Fruit fly (Drosophila melanogaster): ENCODE data around the gene Arpc4.

Arpc4 gene

dm6 chr2L:6082936-6083627 is 41.9 kb upstream of the Arpc4 start:
- TF ChIP-seq h (GFP tag; optimal IDR thresholded peaks at IDR 0.05): peak; percentile 42
- peak; percentile 30 for TF ChIP-seq Vsx2 (GFP tag; optimal IDR thresholded peaks at IDR 0.05; ENCODE audit: partially characterized antibody)
- peak; percentile 49 for TF ChIP-seq Jra (GFP tag; optimal IDR thresholded peaks at IDR 0.05)
- TF ChIP-seq dmrt93B (GFP tag; optimal IDR thresholded peaks at IDR 0.05): no peak
- TF ChIP-seq CrebA (GFP tag; optimal IDR thresholded peaks at IDR 0.05; ENCODE audit: borderline replicate concordance): peak; percentile 62
- TF ChIP-seq fru (GFP tag; optimal IDR thresholded peaks at IDR 0.05): no peak
- TF ChIP-seq Dif (GFP tag; optimal IDR thresholded peaks at IDR 0.05; ENCODE audit: partially characterized antibody): peak; percentile 52
- TF ChIP-seq Hnf4 (GFP tag; optimal IDR thresholded peaks at IDR 0.05): peak; percentile 15
- TF ChIP-seq Sp1 (GFP tag; optimal IDR thresholded peaks at IDR 0.05): peak; percentile 16
- TF ChIP-seq psq (GFP tag; optimal IDR thresholded peaks at IDR 0.05): peak; percentile 35
- no peak for TF ChIP-seq CG9705 (GFP tag; optimal IDR thresholded peaks at IDR 0.05)
- TF ChIP-seq Rel (GFP tag; optimal IDR thresholded peaks at IDR 0.05): no peak
- TF ChIP-seq Rel (tag; optimal IDR thresholded peaks at IDR 0.05): peak; percentile 52
- no peak for TF ChIP-seq lola (GFP tag; optimal IDR thresholded peaks at IDR 0.05)
- peak; percentile 27 for TF ChIP-seq rgr (GFP tag; optimal IDR thresholded peaks at IDR 0.05)
- peak; percentile 29 for TF ChIP-seq OdsH (GFP tag; optimal IDR thresholded peaks at IDR 0.05)
- TF ChIP-seq Hr83 (GFP tag; optimal IDR thresholded peaks at IDR 0.05; ENCODE audit: poor library complexity, severe bottlenecking): peak; percentile 34
- no peak for TF ChIP-seq Hr78 (GFP tag; optimal IDR thresholded peaks at IDR 0.05)
- TF ChIP-seq N (GFP tag; optimal IDR thresholded peaks at IDR 0.05): no peak
- peak; percentile 2 for TF ChIP-seq brk (GFP tag; optimal IDR thresholded peaks at IDR 0.05)
- peak; percentile 57 for TF ChIP-seq br (GFP tag; optimal IDR thresholded peaks at IDR 0.05)

dm6 chr2L:6084694-6085093 is 40.2 kb upstream of the Arpc4 start:
- TF ChIP-seq dl (GFP tag; optimal IDR thresholded peaks at IDR 0.05; ENCODE audit: insufficient read depth in 1 of 2, partially characterized antibody in 2 of 2) (no peak), Rel (GFP tag; optimal IDR thresholded peaks at IDR 0.05) (no peak), Rel (tag; optimal IDR thresholded peaks at IDR 0.05) (peak; percentile 49), Hr83 (GFP tag; optimal IDR thresholded peaks at IDR 0.05; ENCODE audit: poor library complexity, severe bottlenecking) (peak; percentile 3), woc (GFP tag; optimal IDR thresholded peaks at IDR 0.05) (no peak), OdsH (GFP tag; optimal IDR thresholded peaks at IDR 0.05) (no peak), h (GFP tag; optimal IDR thresholded peaks at IDR 0.05) (peak; percentile 9), usp (GFP tag; optimal IDR thresholded peaks at IDR 0.05) (no peak)

dm6 chr2L:6085733-6086317 is 39.1 kb upstream of the Arpc4 start:
- TF ChIP-seq ey (GFP tag; optimal IDR thresholded peaks at IDR 0.05) (no peak), tai (GFP tag; optimal IDR thresholded peaks at IDR 0.05) (peak; percentile 43), psq (GFP tag; optimal IDR thresholded peaks at IDR 0.05) (peak; percentile 48), fru (GFP tag; optimal IDR thresholded peaks at IDR 0.05) (peak; percentile 41), CrebA (GFP tag; optimal IDR thresholded peaks at IDR 0.05; ENCODE audit: borderline replicate concordance) (peak; percentile 42), sv (GFP tag; optimal IDR thresholded peaks at IDR 0.05) (no peak), br (GFP tag; optimal IDR thresholded peaks at IDR 0.05) (peak; percentile 4), brk (GFP tag; optimal IDR thresholded peaks at IDR 0.05) (peak; percentile 27), sage (GFP tag; optimal IDR thresholded peaks at IDR 0.05) (no peak), OdsH (GFP tag; optimal IDR thresholded peaks at IDR 0.05) (peak; percentile 49), Hr83 (GFP tag; optimal IDR thresholded peaks at IDR 0.05; ENCODE audit: poor library complexity, severe bottlenecking) (peak; percentile 52), Hnf4 (GFP tag; optimal IDR thresholded peaks at IDR 0.05) (peak; percentile 66), h (GFP tag; optimal IDR thresholded peaks at IDR 0.05) (peak; percentile 51), Dif (GFP tag; optimal IDR thresholded peaks at IDR 0.05; ENCODE audit: partially characterized antibody) (peak; percentile 52), HLH106 (tag; optimal IDR thresholded peaks at IDR 0.05) (peak; percentile 22), CG9705 (GFP tag; optimal IDR thresholded peaks at IDR 0.05) (no peak), dsf (GFP tag; optimal IDR thresholded peaks at IDR 0.05; ENCODE audit: borderline replicate concordance) (no peak), Rel (GFP tag; optimal IDR thresholded peaks at IDR 0.05) (peak; percentile 25), Rel (tag; optimal IDR thresholded peaks at IDR 0.05) (peak; percentile 40)

dm6 chr2L:6086771-6087170 is 38.2 kb upstream of the Arpc4 start:
- no peak for TF ChIP-seq Vsx2 (GFP tag; optimal IDR thresholded peaks at IDR 0.05; ENCODE audit: partially characterized antibody)
- TF ChIP-seq dmrt93B (GFP tag; optimal IDR thresholded peaks at IDR 0.05): no peak
- TF ChIP-seq lola (GFP tag; optimal IDR thresholded peaks at IDR 0.05): no peak
- no peak for TF ChIP-seq tai (GFP tag; optimal IDR thresholded peaks at IDR 0.05)
- TF ChIP-seq usp (GFP tag; optimal IDR thresholded peaks at IDR 0.05): no peak
- TF ChIP-seq Rel (GFP tag; optimal IDR thresholded peaks at IDR 0.05): no peak
- TF ChIP-seq Rel (tag; optimal IDR thresholded peaks at IDR 0.05): peak; percentile 2
- TF ChIP-seq HLH106 (tag; optimal IDR thresholded peaks at IDR 0.05): peak; percentile 36
- peak; percentile 13 for TF ChIP-seq OdsH (GFP tag; optimal IDR thresholded peaks at IDR 0.05)
- TF ChIP-seq N (GFP tag; optimal IDR thresholded peaks at IDR 0.05): peak; percentile 57
- peak; percentile 14 for TF ChIP-seq Dif (GFP tag; optimal IDR thresholded peaks at IDR 0.05; ENCODE audit: partially characterized antibody)
- TF ChIP-seq Hr83 (GFP tag; optimal IDR thresholded peaks at IDR 0.05; ENCODE audit: poor library complexity, severe bottlenecking): peak; percentile 40
